Fruit fly (Drosophila melanogaster) Kc167 (cell line): ENCODE data around the gene gish.

Experiments used
- Myc ChIP-seq: fragments of >200 bp; optimal IDR thresholded peaks from 2 replicates; lab custom pipeline; 2017; ENCODE audit warnings: missing external identifiers
- Sin3A ChIP-seq: fragments of >200 bp; optimal IDR thresholded peaks from 2 replicates; lab custom pipeline; 2018; ENCODE audit warnings: missing external identifiers
- h ChIP-seq: fragments of >200 bp; optimal IDR thresholded peaks from 3 replicates; lab custom pipeline; 2018; ENCODE audit warnings: missing external identifiers
- insv ChIP-seq: fragments of >200 bp; optimal IDR thresholded peaks from 3 replicates; lab custom pipeline; 2018; ENCODE audit warnings: missing external identifiers
- psq ChIP-seq: fragments of >200 bp; optimal IDR thresholded peaks from 2 replicates; lab custom pipeline; 2017; ENCODE audit warnings: missing external identifiers
- ttk ChIP-seq: sonication (Bioruptor generic); optimal IDR thresholded peaks from 2 replicates; lab custom pipeline; 2017; ENCODE audit warnings: missing external identifiers

The gish gene

DNA sequence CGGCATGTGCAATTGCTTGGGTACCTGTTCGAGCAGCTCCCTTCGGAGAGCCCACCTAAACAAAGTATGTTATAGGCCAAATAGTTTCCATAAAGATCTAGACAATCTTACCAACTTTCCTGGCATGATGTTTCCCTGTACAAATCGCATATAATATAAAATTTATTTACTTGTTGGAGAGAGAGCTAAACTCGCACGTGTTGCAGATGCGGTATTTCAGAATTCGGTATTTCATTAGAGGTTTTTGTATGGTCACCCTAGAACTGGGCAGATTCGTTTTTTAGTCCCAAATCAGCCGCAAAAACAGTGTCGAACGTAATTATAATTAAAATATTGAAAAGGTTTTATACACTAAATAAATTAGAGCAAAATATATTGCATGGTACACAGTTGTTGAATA is at the start of gene gish, which contains the start of gene Mat89Ba:
TSS of gene gish (plus strand) at position 268 of the 400 bp plus-strand sequence.
TSS of gene Mat89Ba (minus strand) at position 231 of the 400 bp plus-strand sequence.
- TF ChIP-seq psq (lab: Kevin White, UChicago) = no peak
- no peak for TF ChIP-seq Sin3A (lab: Kevin White, UChicago)
- no peak for TF ChIP-seq Myc (lab: Kevin White, UChicago)
- TF ChIP-seq ttk (lab: Kevin White, UChicago) = no peak
- TF ChIP-seq h (lab: Kevin White, UChicago) = no peak
- no peak for TF ChIP-seq insv (lab: Kevin White, UChicago)

DNA sequence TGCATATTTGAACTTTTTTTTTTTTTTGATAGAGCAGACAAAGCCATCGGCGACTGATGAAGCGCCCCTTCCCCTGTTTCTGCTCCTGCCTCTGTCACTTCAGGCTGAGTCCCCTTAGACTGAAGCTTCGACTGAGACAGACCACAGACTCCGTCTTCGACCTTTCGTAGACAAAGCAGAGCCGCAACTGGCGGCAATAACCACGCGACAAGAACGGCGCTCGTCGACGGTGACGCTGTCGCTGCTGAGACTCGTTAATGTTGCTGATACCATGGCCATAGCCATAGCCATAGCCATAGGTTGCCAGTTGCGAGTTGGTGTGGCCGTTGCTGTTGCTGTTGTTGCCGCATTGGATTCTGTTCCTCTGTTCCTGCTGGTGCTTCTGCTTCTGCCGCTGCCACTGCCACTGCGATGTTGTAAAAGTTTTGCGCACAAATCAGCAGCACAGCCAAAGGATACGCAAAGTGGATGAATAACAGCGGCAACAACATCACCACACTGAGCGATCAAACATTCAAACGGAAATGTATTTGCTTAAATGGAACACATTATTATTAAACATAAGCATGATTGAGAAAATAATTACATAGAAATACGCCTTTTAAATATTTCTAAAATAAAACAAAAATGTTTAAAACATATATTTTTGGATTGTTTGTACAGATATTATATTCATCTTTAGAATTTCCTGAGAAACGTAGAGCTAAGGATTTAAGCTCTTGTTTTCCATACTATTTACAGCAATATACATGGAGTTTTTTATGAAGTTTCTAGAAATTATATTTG is 48.8 kb upstream of the gish start:
- TF ChIP-seq ttk (lab: Kevin White, UChicago) = no peak
- no peak for TF ChIP-seq Sin3A (lab: Kevin White, UChicago)
- TF ChIP-seq Myc (lab: Kevin White, UChicago) = no peak
- no peak for TF ChIP-seq insv (lab: Kevin White, UChicago)
- TF ChIP-seq h (lab: Kevin White, UChicago) = no peak
- TF ChIP-seq psq (lab: Kevin White, UChicago) = no peak

DNA sequence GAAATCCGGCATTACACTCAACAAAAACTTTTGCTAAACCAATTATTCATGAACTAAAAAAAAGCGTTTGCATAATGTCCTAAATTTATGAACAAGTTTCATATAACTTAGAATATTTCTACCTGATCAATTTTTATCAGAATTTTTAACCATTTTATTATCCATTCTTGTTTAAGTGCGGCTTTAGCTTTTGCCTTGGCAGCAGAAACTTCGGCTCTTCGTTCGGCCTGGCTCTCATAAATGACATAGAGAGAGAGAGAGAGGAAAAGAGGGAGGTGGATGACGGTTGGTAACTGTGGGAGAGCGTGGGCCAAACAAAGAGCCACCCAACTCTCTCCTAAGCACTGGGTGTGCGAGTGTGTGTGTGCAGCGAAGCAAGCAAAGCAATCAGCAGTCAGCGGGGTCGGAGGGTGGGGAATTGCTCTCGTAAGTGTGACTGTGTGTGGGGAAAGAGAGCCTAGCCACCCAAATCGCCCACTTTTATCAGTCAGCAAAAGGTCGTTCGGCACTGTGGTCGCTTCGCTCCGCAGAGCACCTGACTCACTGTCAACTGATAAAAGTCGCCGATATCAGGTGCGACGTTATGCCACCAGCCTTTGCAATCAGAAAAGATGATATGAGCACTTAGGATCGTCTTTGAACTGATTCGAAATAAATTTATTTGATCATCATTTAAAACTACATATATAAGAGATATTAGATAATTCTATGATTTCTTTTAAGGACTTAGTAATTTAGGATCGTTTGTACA is 47.7 kb upstream of the gish start:
- no peak for TF ChIP-seq h (lab: Kevin White, UChicago)
- TF ChIP-seq psq (lab: Kevin White, UChicago) = no peak
- TF ChIP-seq ttk (lab: Kevin White, UChicago) = no peak
- no peak for TF ChIP-seq Sin3A (lab: Kevin White, UChicago)
- TF ChIP-seq insv (lab: Kevin White, UChicago) = no peak
- no peak for TF ChIP-seq Myc (lab: Kevin White, UChicago)

DNA sequence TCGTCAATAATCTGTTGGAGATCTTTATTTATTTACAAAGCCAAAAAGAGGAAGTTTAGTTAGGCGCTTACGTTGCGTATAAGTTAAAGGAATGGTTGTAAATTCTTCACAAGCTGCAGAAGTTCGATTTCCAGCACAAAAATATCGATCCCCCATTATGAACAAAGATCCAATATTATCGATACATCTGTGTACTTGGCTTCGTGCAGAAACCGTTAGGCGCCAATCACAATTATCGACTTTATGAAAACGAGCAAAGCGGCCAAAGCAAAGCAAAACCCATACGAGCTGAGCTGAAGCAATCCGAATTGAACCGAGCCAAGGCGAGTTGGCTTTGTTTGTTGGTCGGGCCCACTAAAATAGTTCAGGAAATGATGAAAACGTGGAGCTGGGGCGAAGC is 46.9 kb upstream of the gish start, which contains the start of gene tara:
TSS of gene tara (plus strand) at position 301 of the 400 bp plus-strand sequence.
- TF ChIP-seq ttk (lab: Kevin White, UChicago) (no peak), Myc (lab: Kevin White, UChicago) (no peak), Sin3A (lab: Kevin White, UChicago) (no peak), insv (lab: Kevin White, UChicago) (no peak), psq (lab: Kevin White, UChicago) (no peak), h (lab: Kevin White, UChicago) (no peak)

DNA sequence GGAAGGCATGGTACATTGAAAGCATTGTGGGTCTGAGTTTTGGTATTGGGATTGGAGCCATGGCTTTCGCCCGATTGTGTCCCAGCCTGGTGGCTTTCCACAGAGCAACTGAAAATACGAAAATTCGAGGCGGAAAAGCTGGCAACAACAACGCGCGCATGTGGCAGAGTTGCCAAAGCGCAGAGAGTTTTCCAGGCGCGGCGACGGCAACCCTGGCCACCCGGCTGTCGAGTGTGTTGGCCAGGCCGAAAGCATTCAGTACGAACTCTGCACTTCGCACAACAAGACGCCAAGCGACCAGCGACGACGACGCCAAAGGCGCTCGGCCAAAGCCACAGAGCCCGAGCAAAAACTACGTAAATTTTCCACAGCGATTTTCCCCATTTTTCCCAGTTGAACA is 46.5 kb upstream of the gish start:
- TF ChIP-seq insv (lab: Kevin White, UChicago) (no peak), Myc (lab: Kevin White, UChicago) (no peak), psq (lab: Kevin White, UChicago) (no peak)

DNA sequence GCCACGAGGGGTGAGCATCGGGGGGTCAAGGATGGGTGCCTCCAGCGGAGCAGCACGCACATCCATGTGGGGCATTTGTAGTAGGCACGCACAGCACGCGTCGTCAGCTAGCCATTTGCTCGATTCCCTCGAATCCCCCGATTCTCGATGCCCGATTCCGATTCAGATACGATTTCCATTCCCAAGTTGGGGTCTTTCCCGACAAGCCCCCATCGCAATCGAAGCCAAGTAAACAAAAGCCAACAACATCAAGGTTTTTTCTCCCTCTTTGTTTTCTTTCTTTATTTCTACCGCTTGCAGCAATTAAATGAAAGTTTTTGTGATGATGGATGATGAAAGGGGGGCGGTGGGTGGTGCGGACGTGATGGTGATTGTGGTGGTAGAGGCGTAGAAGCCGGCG is 45.2 kb upstream of the gish start:
- TF ChIP-seq psq (lab: Kevin White, UChicago) = no peak
- TF ChIP-seq Myc (lab: Kevin White, UChicago) = no peak
- TF ChIP-seq Sin3A (lab: Kevin White, UChicago) = no peak
- TF ChIP-seq insv (lab: Kevin White, UChicago) = no peak
- no peak for TF ChIP-seq h (lab: Kevin White, UChicago)

DNA sequence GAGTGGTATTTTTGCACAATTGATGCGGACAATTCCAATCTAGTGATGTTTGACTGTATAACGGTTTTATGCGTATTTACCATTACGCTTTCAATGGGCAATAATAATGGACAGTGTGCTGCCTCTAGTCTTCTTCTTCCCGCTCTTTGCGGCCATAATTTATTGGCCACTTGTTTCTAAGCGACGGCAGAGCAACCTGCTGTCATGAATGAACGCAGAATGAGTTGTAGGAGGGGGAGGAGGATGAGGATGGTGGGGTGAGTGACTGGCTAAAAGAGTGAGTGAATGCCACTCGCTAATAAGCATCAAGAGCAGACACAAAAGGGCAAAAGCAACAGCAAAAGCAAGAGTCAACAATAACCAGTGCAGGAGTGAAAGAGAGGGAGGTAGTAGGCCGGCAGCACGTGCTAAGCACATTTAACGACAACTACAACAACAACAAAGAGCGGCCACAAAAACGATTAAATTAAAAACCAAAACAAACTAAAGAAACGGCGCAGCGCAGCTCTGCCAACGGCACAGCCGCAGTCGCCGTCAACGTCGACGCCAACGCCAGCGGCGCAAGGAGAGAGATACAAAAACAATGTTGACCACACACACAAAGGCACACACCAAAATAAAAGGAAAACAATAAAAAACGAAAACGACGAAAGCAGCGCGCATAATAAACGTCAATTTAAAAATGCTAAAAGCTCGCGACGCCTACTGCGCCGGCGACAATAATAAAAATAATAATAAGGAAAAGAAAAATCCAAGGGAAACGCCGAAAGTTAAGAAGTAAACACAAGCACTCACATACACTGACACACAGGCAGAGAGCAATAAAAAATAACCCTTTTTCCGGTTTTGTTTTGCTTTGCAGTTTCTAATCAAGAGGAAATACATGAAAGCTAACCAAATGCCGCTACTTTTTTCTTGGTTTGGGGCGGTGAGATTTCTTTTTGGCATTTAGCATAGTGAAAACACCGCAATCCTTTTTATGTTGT is 43.2 kb upstream of the gish start:
- TF ChIP-seq Sin3A (lab: Kevin White, UChicago) = no peak
- no peak for TF ChIP-seq psq (lab: Kevin White, UChicago)
- no peak for TF ChIP-seq insv (lab: Kevin White, UChicago)
- TF ChIP-seq h (lab: Kevin White, UChicago) = no peak
- TF ChIP-seq Myc (lab: Kevin White, UChicago) = no peak
- TF ChIP-seq ttk (lab: Kevin White, UChicago) = no peak

DNA sequence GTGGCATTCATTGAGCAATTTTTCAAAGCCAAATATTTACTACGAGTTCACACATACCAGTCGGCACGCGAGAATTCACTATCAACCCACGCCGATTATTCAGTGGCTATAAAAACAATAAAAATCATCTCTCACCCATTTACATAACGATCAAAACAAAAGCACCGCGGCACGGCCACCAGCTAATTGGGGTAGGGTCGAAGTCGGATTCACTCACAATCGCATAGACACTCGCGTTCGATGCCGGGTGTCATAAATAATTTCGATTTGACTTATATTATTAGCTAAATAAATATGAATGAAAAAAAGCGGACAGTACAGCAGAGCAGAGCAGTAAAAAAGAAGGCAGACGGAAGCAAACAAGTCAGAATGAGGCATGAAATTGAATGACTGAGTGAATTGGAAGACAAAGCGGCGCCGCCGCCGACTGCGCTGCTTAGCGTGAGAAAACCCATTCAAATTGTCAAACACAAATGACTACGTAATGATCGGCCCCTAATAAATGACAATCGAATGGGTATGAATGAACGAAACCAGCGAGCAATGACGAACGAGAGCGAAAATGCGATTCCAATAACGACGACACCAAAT is 42.1 kb upstream of the gish start:
- TF ChIP-seq Myc (lab: Kevin White, UChicago) (no peak), Sin3A (lab: Kevin White, UChicago) (no peak), ttk (lab: Kevin White, UChicago) (no peak), psq (lab: Kevin White, UChicago) (no peak), insv (lab: Kevin White, UChicago) (no peak), h (lab: Kevin White, UChicago) (no peak)

DNA sequence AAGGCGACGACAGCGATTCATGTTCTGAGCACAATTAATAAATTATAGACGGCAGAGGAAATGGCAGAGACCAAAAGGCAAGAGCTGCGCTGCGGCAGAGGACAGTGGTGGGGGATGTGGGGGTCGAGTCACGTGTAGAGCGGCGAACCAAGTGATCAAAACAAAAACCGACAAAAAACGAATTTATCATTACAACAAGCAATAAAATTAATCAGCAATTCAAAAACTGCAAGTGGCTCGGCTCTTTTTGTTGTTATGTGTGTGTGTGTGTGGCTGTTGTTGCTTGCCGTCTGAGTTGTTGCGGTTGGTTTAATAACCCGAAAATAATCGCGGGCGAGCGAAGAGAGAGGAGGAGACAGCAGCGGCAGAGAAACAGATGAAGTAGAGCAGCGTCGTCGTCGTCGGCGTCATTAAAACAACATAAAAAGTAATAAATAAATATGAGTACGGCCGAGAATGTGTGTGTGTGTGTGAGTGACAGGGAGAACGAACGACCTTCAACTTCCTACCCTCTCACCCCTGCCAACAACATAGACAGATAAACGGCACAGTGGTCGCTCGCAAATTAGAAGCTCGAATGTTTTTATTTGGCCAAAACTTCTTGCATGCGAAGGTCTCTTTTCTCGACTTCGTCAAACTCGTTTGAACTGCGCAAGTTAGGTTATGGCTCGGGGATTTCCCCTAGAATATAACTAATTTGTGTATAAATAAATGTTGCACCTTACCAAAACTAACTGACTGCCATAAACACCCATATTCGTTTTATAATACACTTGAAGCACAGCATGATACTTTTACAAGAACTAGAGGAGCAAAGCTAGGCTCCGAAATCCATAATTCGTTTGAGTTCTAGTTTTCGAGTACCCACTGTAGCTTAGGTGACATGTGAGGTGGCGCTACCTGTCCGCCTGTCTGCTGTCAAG is 40.6 kb upstream of the gish start:
- TF ChIP-seq psq (lab: Kevin White, UChicago) = peak; percentile 81
- TF ChIP-seq h (lab: Kevin White, UChicago) = no peak
